Worm (Caenorhabditis elegans): ENCODE data around the gene igcm-2.

DNA sequence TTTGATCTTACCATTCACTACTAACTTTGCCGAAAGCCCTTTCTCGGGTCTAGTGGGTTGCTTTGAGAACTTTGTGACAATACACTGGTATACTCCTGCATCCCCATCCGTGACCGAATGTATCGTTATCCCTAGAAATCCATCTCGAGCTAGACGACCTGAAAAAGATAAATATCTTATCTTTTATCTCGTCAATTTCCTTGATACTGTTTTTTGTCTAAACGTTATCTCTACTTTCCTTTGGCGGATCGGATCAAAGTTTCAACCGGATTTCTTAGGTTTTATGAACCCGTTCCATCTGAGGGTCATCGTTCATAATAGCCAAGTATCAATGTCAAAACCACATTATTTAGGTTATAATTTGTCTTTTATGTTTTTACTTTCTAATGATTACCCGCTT is 6.9 kb downstream of the igcm-2 start:
- TF ChIP-seq mbf-1 (tag; optimal IDR thresholded peaks at IDR 0.05), result no peak
- TF ChIP-seq ama-1 (optimal IDR thresholded peaks at IDR 0.05), result no peak
- no peak for TF ChIP-seq snpc-4 (tag; optimal IDR thresholded peaks at IDR 0.05)
- no peak for TF ChIP-seq zag-1 (tag; optimal IDR thresholded peaks at IDR 0.05)
- no peak for TF ChIP-seq skn-1 (tag; optimal IDR thresholded peaks at IDR 0.05)
- TF ChIP-seq lin-13 (GFP tag; optimal IDR thresholded peaks at IDR 0.05), result no peak
- no peak for TF ChIP-seq ztf-4 (tag; optimal IDR thresholded peaks at IDR 0.05)
- no peak for TF ChIP-seq egl-27 (tag; optimal IDR thresholded peaks at IDR 0.05)
- no peak for TF ChIP-seq mdl-1 (tag; optimal IDR thresholded peaks at IDR 0.05)
- no peak for TF ChIP-seq sma-3 (GFP tag; optimal IDR thresholded peaks at IDR 0.05)
- no peak for TF ChIP-seq ceh-16 (tag; optimal IDR thresholded peaks at IDR 0.05)
- no peak for TF ChIP-seq peb-1 (tag; optimal IDR thresholded peaks at IDR 0.05)
